Worm (Caenorhabditis elegans) whole organism, late embryonic: ENCODE measurements around the gene sdz-31.

Experiments
- T23F11.4 ChIP-seq: fragments of 200-800 bp; sonication (Bioruptor generic); optimal IDR thresholded peaks from 2 replicates; lab custom pipeline; 2018; ENCODE audit warnings: mild to moderate bottlenecking, missing genetic modification characterization, missing compliant biosample characterization
- Y22D7AL.16 ChIP-seq: sonication (generic microtip); optimal IDR thresholded peaks from 2 replicates; lab custom pipeline; 2016; ENCODE audit warnings: missing genetic modification characterization, missing compliant biosample characterization
- ceh-14 ChIP-seq: sonication (generic microtip); optimal IDR thresholded peaks from 2 replicates; lab custom pipeline; 2016; ENCODE audit warnings: missing genotype, missing genetic modification characterization, missing compliant biosample characterization
- ceh-2 ChIP-seq: sonication (generic microtip); optimal IDR thresholded peaks from 2 replicates; lab custom pipeline; 2016; ENCODE audit warnings: missing genotype, missing genetic modification characterization, missing compliant biosample characterization
- ceh-22 ChIP-seq: sonication (generic microtip); optimal IDR thresholded peaks from 2 replicates; lab custom pipeline; 2017; ENCODE audit warnings: missing biosample characterization, missing genetic modification characterization
- ceh-24 ChIP-seq: sonication (generic microtip); optimal IDR thresholded peaks from 2 replicates; lab custom pipeline; 2016; ENCODE audit warnings: mild to moderate bottlenecking, missing genetic modification characterization, missing compliant biosample characterization
- ceh-31 ChIP-seq: sonication (generic microtip); optimal IDR thresholded peaks from 2 replicates; lab custom pipeline; 2016; ENCODE audit warnings: missing genetic modification characterization, missing compliant biosample characterization
- ceh-34 ChIP-seq: sonication (generic microtip); optimal IDR thresholded peaks from 2 replicates; lab custom pipeline; 2016; ENCODE audit warnings: mild to moderate bottlenecking, missing genetic modification characterization, missing compliant biosample characterization
- ceh-48 ChIP-seq: sonication (generic microtip); optimal IDR thresholded peaks from 2 replicates; lab custom pipeline; 2016; ENCODE audit warnings: missing genetic modification characterization, inconsistent platforms, missing compliant biosample characterization
- ceh-6 ChIP-seq: fragments of 200-800 bp; sonication (Bioruptor generic); optimal IDR thresholded peaks from 2 replicates; lab custom pipeline; 2018; ENCODE audit warnings: mild to moderate bottlenecking, missing genetic modification characterization, missing compliant biosample characterization
- ceh-9 ChIP-seq: sonication (generic microtip); optimal IDR thresholded peaks from 2 replicates; lab custom pipeline; 2016; ENCODE audit warnings: mild to moderate bottlenecking, missing genetic modification characterization, inconsistent platforms, missing compliant biosample characterization
- che-1 ChIP-seq: sonication (generic microtip); optimal IDR thresholded peaks from 2 replicates; lab custom pipeline; 2016; ENCODE audit warnings: mild to moderate bottlenecking, missing genetic modification characterization, missing compliant biosample characterization
- elt-2 ChIP-seq: sonication (generic microtip); optimal IDR thresholded peaks from 2 replicates; lab custom pipeline; 2016; ENCODE audit warnings: missing genetic modification reagents, missing genetic modification characterization, missing compliant biosample characterization
- elt-4 ChIP-seq: sonication (generic microtip); optimal IDR thresholded peaks from 2 replicates; lab custom pipeline; 2016; ENCODE audit warnings: missing genetic modification characterization, missing compliant biosample characterization
- eyg-1 ChIP-seq: sonication (generic microtip); optimal IDR thresholded peaks from 2 replicates; lab custom pipeline; 2016; ENCODE audit warnings: missing genotype, missing genetic modification characterization, missing compliant biosample characterization
- fax-1 ChIP-seq: sonication (generic microtip); optimal IDR thresholded peaks from 2 replicates; lab custom pipeline; 2016; ENCODE audit warnings: missing genotype, missing genetic modification characterization, missing compliant biosample characterization
- fkh-6 ChIP-seq: sonication (generic microtip); optimal IDR thresholded peaks from 2 replicates; lab custom pipeline; 2016; ENCODE audit warnings: missing genetic modification characterization, missing compliant biosample characterization
- gmeb-2 ChIP-seq: sonication (generic microtip); optimal IDR thresholded peaks from 2 replicates; lab custom pipeline; 2016; ENCODE audit warnings: missing genetic modification characterization, inconsistent platforms, missing compliant biosample characterization
- lin-11 ChIP-seq: fragments of 200-800 bp; sonication (Bioruptor generic); optimal IDR thresholded peaks from 2 replicates; lab custom pipeline; 2018; ENCODE audit warnings: mild to moderate bottlenecking, missing genetic modification characterization, missing compliant biosample characterization
- nfya-1 ChIP-seq: sonication (generic microtip); optimal IDR thresholded peaks from 2 replicates; lab custom pipeline; 2017; ENCODE audit warnings: missing genetic modification characterization, mild to moderate bottlenecking, missing compliant biosample characterization, antibody characterized with exemption, moderate library complexity
- npax-4 ChIP-seq: sonication (generic microtip); optimal IDR thresholded peaks from 2 replicates; lab custom pipeline; 2016; ENCODE audit warnings: missing genetic modification characterization, missing compliant biosample characterization
- pag-3 ChIP-seq: sonication (generic microtip); optimal IDR thresholded peaks from 2 replicates; lab custom pipeline; 2016; ENCODE audit warnings: missing compliant biosample characterization, missing genetic modification characterization, borderline replicate concordance
- pax-1 ChIP-seq: fragments of 150-350 bp; optimal IDR thresholded peaks from 2 replicates; lab custom pipeline; 2014; ENCODE audit warnings: missing biosample characterization, missing genetic modification characterization
- pqm-1 ChIP-seq: sonication (generic microtip); optimal IDR thresholded peaks from 2 replicates; lab custom pipeline; 2016; ENCODE audit warnings: missing genetic modification characterization, missing compliant biosample characterization
- pros-1 ChIP-seq: fragments of 150-350 bp; optimal IDR thresholded peaks from 2 replicates; lab custom pipeline; 2014; ENCODE audit warnings: missing biosample characterization, missing genetic modification reagents, missing genetic modification characterization
- rnt-1 ChIP-seq: sonication (generic microtip); optimal IDR thresholded peaks from 2 replicates; lab custom pipeline; 2016; ENCODE audit warnings: missing genetic modification characterization, missing compliant biosample characterization
- sox-2 ChIP-seq: fragments of 200-800 bp; sonication (Bioruptor generic); IDR thresholded peaks from 2 replicates; pipeline ENCODE4 v1.3.6; 2022; ENCODE audit warnings: missing genetic modification reagents, missing genetic modification characterization, missing compliant biosample characterization
- syd-9 ChIP-seq: sonication (generic microtip); optimal IDR thresholded peaks from 2 replicates; lab custom pipeline; 2016; ENCODE audit warnings: mild to moderate bottlenecking, missing genetic modification characterization, moderate library complexity, missing compliant biosample characterization
- unc-55 ChIP-seq: sonication (generic microtip); optimal IDR thresholded peaks from 2 replicates; lab custom pipeline; 2017; ENCODE audit warnings: missing biosample characterization, missing genetic modification reagents, missing genetic modification characterization
- zip-5 ChIP-seq: sonication (generic microtip); optimal IDR thresholded peaks from 2 replicates; lab custom pipeline; 2016; ENCODE audit warnings: missing genetic modification characterization, missing compliant biosample characterization

Gene sdz-31

ce11 chrV:9837679-9838078 lies 42.3 kb upstream of the sdz-31 start, which contains the start of gene srsx-21:
Gene srsx-21 (plus strand): TSS chrV:9837979.
- no peak for TF ChIP-seq lin-11
- TF ChIP-seq ceh-34 (tag; lab: Kevin White, UChicago), result no peak
- no peak for TF ChIP-seq eyg-1 (tag; lab: Kevin White, UChicago)
- TF ChIP-seq fax-1 (tag; lab: Kevin White, UChicago), result no peak
- TF ChIP-seq nfya-1 (tag; lab: Kevin White, UChicago), result no peak
- TF ChIP-seq ceh-31 (tag; lab: Kevin White, UChicago), result no peak
- no peak for TF ChIP-seq unc-55
- TF ChIP-seq npax-4, result no peak
- TF ChIP-seq ceh-24 (tag; lab: Kevin White, UChicago), result no peak
- no peak for TF ChIP-seq pqm-1 (tag; lab: Kevin White, UChicago)
- no peak for TF ChIP-seq Y22D7AL.16 (tag; lab: Kevin White, UChicago)
- TF ChIP-seq ceh-22, result no peak

- TF ChIP-seq pros-1 (tag; lab: Kevin White, UChicago) (no peak), eyg-1 (tag; lab: Kevin White, UChicago) (no peak), ceh-2 (tag; lab: Kevin White, UChicago) (no peak), ceh-9 (tag; lab: Kevin White, UChicago) (no peak), ceh-22 (no peak)
Observed at ce11 chrV:9841376-9841775, 38.6 kb upstream of the sdz-31 start, which contains the start of gene sru-36. Gene sru-36 (plus strand): TSS chrV:9841676.

- TF ChIP-seq ceh-2 (tag; lab: Kevin White, UChicago) (no peak), rnt-1 (tag; lab: Kevin White, UChicago) (no peak), pax-1 (tag; lab: Kevin White, UChicago) (no peak), T23F11.4 (GFP tag; lab: Kevin White, UChicago) (no peak), che-1 (tag; lab: Kevin White, UChicago) (no peak), sox-2 (GFP tag; lab: Robert Waterston, UW) (no peak), lin-11 (no peak), gmeb-2 (tag; lab: Kevin White, UChicago) (no peak), ceh-48 (tag; lab: Kevin White, UChicago) (no peak), fkh-6 (tag; lab: Kevin White, UChicago) (no peak), zip-5 (no peak), eyg-1 (tag; lab: Kevin White, UChicago) (no peak)
- TF ChIP-seq, all 69 proteins: peak for 0
Observed at ce11 chrV:9843376-9843916, 36.5 kb upstream of the sdz-31 start, which contains the start of gene sru-8. Gene sru-8 (plus strand): TSS chrV:9843866.

- TF ChIP-seq elt-4 (tag; lab: Kevin White, UChicago), result no peak
- no peak for TF ChIP-seq gmeb-2 (tag; lab: Kevin White, UChicago)
- no peak for TF ChIP-seq pag-3 (tag; lab: Kevin White, UChicago)
- no peak for TF ChIP-seq ceh-6 (GFP tag; lab: Kevin White, UChicago)
- no peak for TF ChIP-seq syd-9 (tag; lab: Kevin White, UChicago)
Observed at ce11 chrV:9848576-9848975, 31.4 kb upstream of the sdz-31 start.

ce11 chrV:9853801-9854200 lies 26.2 kb upstream of the sdz-31 start:
- TF ChIP-seq elt-2 (tag; lab: Kevin White, UChicago), result no peak
- TF ChIP-seq che-1 (tag; lab: Kevin White, UChicago), result no peak
- no peak for TF ChIP-seq ceh-14
- no peak for TF ChIP-seq elt-4 (tag; lab: Kevin White, UChicago)
